Worm (Caenorhabditis elegans): ENCODE measurements around the gene vps-35.

DNA sequence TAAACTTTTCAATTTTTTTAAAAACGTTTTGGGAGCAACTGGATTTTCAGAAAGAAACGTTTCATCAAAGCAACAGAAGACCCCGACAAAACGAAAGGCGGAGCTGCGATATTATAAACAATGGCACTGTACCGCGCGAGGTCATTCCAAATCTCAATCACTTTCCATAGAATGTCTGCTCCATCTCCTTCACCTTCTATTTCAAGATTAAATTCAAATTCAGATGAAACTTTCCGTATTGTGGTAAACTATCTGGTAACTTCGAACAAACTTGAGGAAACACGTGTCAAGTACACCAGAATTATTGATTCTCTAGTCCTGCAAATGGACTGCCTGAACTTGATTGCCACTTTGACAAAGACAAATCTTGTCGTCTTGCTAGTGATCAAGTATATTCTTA lies 33.2 kb downstream of the vps-35 start, which contains the start of gene F28B12.6:
- TF ChIP-seq W03F9.2 (tag; optimal IDR thresholded peaks at IDR 0.05) (no peak), him-1 (tag; optimal IDR thresholded peaks at IDR 0.05) (no peak), dao-5 (tag; optimal IDR thresholded peaks at IDR 0.05) (no peak)
